Fruit fly (Drosophila melanogaster): ENCODE results near the gene Sos.

Gene Sos

DNA sequence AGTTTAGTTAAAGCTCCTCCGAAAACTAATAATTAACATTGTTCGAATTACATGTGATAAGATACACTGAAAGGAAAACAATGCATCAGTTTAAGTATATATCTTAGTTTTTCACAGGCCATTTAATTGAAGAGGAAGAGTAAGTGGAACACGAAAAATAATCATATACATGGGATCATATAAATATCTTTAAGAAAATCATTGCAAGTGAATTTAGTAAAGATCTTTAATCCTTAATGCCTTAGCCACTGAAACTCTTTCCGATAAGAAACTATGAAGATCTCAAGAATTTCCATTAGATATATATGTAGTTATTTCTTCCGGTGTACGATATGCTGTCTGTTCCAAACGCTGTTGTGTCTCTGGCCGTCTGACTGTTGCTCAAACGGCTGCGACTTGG, 35.0 kb upstream of the Sos start (continued):
- TF ChIP-seq CG11504 (tag; optimal IDR thresholded peaks at IDR 0.05) (peak; percentile 88), CrebB (tag; optimal IDR thresholded peaks at IDR 0.05) (no peak), croc (GFP tag; conservative IDR thresholded peaks at IDR 0.05) (no peak; the same call in 2 of the 3 replicates), toy (GFP tag; IDR thresholded peaks at IDR 0.05) (no peak), disco-r (GFP tag; optimal IDR thresholded peaks at IDR 0.05) (no peak), CG10321 (GFP tag; IDR thresholded peaks at IDR 0.05) (no peak), CG15601 (tag; optimal IDR thresholded peaks at IDR 0.05) (peak; percentile 33), CG12299 (tag; optimal IDR thresholded peaks at IDR 0.05) (peak; percentile 17), Dll (GFP tag; IDR thresholded peaks at IDR 0.05; ENCODE audit: partially characterized antibody) (no peak), sqz (GFP tag; optimal IDR thresholded peaks at IDR 0.05) (no peak), Med (GFP tag) (peak; percentile 89), gem (tag; optimal IDR thresholded peaks at IDR 0.05) (peak; percentile 85), mirr (GFP tag; optimal IDR thresholded peaks at IDR 0.05) (no peak), Hr3 (GFP tag; optimal IDR thresholded peaks at IDR 0.05) (peak; percentile 51), CG15011 (GFP tag; optimal IDR thresholded peaks at IDR 0.05) (peak; percentile 4), Ada2b (GFP tag; IDR thresholded peaks at IDR 0.05) (peak; percentile 59), MBD-R2 (GFP tag; IDR thresholded peaks at IDR 0.05) (no peak), CG33213 (GFP tag; optimal IDR thresholded peaks at IDR 0.05) (peak; percentile 21), CG7357 (GFP tag; IDR thresholded peaks at IDR 0.05) (no peak), lilli (GFP tag; optimal IDR thresholded peaks at IDR 0.05) (peak; percentile 60), CTCF (GFP tag; optimal IDR thresholded peaks at IDR 0.05) (no peak), nerfin-2 (GFP tag; IDR thresholded peaks at IDR 0.05; ENCODE audit: partially characterized antibody) (no peak), CG32767 (GFP tag; IDR thresholded peaks at IDR 0.05) (no peak), amos (GFP tag; IDR thresholded peaks at IDR 0.05; ENCODE audit: partially characterized antibody) (no peak), trh (GFP tag; optimal IDR thresholded peaks at IDR 0.05) (no peak), Sin3A (optimal IDR thresholded peaks at IDR 0.05) (no peak), ro (GFP tag; IDR thresholded peaks at IDR 0.05) (no peak), cwo (GFP tag; optimal IDR thresholded peaks at IDR 0.05) (peak; percentile 41), aop (GFP tag; IDR thresholded peaks at IDR 0.05) (no peak), sim (GFP tag; IDR thresholded peaks at IDR 0.05) (no peak), bsh (GFP tag; optimal IDR thresholded peaks at IDR 0.05) (peak in 1 of 2 experiments; percentile 46), Bgb (GFP tag; IDR thresholded peaks at IDR 0.05; ENCODE audit: partially characterized antibody) (no peak), CG4820 (GFP tag; optimal IDR thresholded peaks at IDR 0.05) (peak; percentile 69), dmrt99B (tag; optimal IDR thresholded peaks at IDR 0.05) (peak; percentile 80), Myb (GFP tag; optimal IDR thresholded peaks at IDR 0.05) (no peak), Atf-2 (GFP tag; optimal IDR thresholded peaks at IDR 0.05) (peak; percentile 38), Poxn (GFP tag; IDR thresholded peaks at IDR 0.05) (no peak; the same call in 1 of the 2 replicates), NK7.1 (GFP tag; optimal IDR thresholded peaks at IDR 0.05) (no peak), CG17186 (GFP tag; optimal IDR thresholded peaks at IDR 0.05) (no peak), CG16863 (GFP tag; optimal IDR thresholded peaks at IDR 0.05) (peak; percentile 8), kay (GFP tag; optimal IDR thresholded peaks at IDR 0.05) (peak; percentile 23), nerfin-1 (tag; optimal IDR thresholded peaks at IDR 0.05) (no peak), Ets65A (GFP tag) (peak; percentile 93), Dp (GFP tag; optimal IDR thresholded peaks at IDR 0.05) (no peak), dimm (GFP tag; IDR thresholded peaks at IDR 0.05) (no peak), Ptx1 (GFP tag; IDR thresholded peaks at IDR 0.05) (peak; percentile 71), ham (GFP tag; IDR thresholded peaks at IDR 0.05) (no peak), pros (GFP tag; optimal IDR thresholded peaks at IDR 0.05) (no peak), Nf-YA (GFP tag; IDR thresholded peaks at IDR 0.05) (no peak), CG5953 (GFP tag; IDR thresholded peaks at IDR 0.05) (no peak), stwl (tag; optimal IDR thresholded peaks at IDR 0.05) (no peak), Hr39 (optimal IDR thresholded peaks at IDR 0.05) (no peak), Gug (GFP tag; IDR thresholded peaks at IDR 0.05) (0 out of 4 replicates have a peak, but pooled peaks have one; percentile 19)
